Fruit fly (Drosophila melanogaster) Kc167 (cell line): Measurements from ENCODE around the gene Rh7.

Source experiments
- Myc ChIP-seq: fragments of >200 bp; optimal IDR thresholded peaks from 2 replicates; lab custom pipeline; 2017; ENCODE audit warnings: missing external identifiers
- Sin3A ChIP-seq: fragments of >200 bp; optimal IDR thresholded peaks from 2 replicates; lab custom pipeline; 2018; ENCODE audit warnings: missing external identifiers
- h ChIP-seq: fragments of >200 bp; optimal IDR thresholded peaks from 3 replicates; lab custom pipeline; 2018; ENCODE audit warnings: missing external identifiers
- insv ChIP-seq: fragments of >200 bp; optimal IDR thresholded peaks from 3 replicates; lab custom pipeline; 2018; ENCODE audit warnings: missing external identifiers
- psq ChIP-seq: fragments of >200 bp; optimal IDR thresholded peaks from 2 replicates; lab custom pipeline; 2017; ENCODE audit warnings: missing external identifiers
- ttk ChIP-seq: sonication (Bioruptor generic); optimal IDR thresholded peaks from 2 replicates; lab custom pipeline; 2017; ENCODE audit warnings: missing external identifiers

The Rh7 gene

dm6 chr3L:12183967-12184366 is 8.7 kb upstream of the Rh7 start:
- TF ChIP-seq h: no peak
- TF ChIP-seq insv (lab: Kevin White, UChicago): no peak
- no peak for TF ChIP-seq psq (lab: Kevin White, UChicago)
- no peak for TF ChIP-seq Sin3A
- TF ChIP-seq ttk (lab: Kevin White, UChicago): no peak
- no peak for TF ChIP-seq Myc

DNA sequence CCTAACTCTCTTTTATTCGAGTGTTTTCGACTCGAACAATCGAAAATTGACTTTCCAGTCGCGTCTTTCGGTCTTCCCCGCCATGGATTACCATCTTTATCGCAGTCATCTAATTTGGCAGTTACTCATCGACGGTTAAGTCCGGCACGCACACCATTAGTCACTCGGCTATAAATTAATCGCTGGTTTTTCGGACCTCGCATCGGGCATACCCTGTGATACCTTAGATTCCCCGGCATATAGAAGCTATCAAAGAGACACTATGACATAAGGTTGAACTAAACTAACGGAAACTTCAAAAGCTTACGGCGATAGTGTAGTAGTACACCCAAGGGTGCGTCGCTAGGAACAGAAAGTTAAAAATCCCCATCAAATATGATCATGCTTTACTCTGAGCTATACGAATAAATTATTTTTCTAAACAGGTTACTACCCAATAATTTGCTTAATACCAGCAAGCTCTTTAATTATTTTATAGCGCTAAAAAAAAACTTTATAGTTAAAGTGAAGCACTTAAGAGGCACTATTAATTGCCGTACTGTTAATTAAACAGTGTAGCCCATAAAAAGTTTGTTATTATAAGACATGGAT is 3.7 kb upstream of the Rh7 start:
- TF ChIP-seq psq (lab: Kevin White, UChicago): no peak
- TF ChIP-seq Myc: no peak
- no peak for TF ChIP-seq ttk (lab: Kevin White, UChicago)
- TF ChIP-seq Sin3A: no peak
- TF ChIP-seq insv (lab: Kevin White, UChicago): no peak
- no peak for TF ChIP-seq h

dm6 chr3L:12177301-12177700 is 2.0 kb upstream of the Rh7 start, which contains the start of gene CAH2:
Gene CAH2, plus strand, starts transcription at chr3L:12177601.
- TF ChIP-seq ttk (lab: Kevin White, UChicago): no peak
- no peak for TF ChIP-seq insv (lab: Kevin White, UChicago)
- TF ChIP-seq Sin3A: no peak
- no peak for TF ChIP-seq h
- TF ChIP-seq psq (lab: Kevin White, UChicago): no peak
- TF ChIP-seq Myc: no peak

dm6 chr3L:12163693-12164092 is 11.6 kb downstream of the Rh7 start, which contains the start of gene CG9760:
Gene CG9760, minus strand, starts transcription at chr3L:12163735.
- no peak for TF ChIP-seq Sin3A
- TF ChIP-seq Myc: no peak
- TF ChIP-seq insv (lab: Kevin White, UChicago): no peak
- no peak for TF ChIP-seq ttk (lab: Kevin White, UChicago)

DNA sequence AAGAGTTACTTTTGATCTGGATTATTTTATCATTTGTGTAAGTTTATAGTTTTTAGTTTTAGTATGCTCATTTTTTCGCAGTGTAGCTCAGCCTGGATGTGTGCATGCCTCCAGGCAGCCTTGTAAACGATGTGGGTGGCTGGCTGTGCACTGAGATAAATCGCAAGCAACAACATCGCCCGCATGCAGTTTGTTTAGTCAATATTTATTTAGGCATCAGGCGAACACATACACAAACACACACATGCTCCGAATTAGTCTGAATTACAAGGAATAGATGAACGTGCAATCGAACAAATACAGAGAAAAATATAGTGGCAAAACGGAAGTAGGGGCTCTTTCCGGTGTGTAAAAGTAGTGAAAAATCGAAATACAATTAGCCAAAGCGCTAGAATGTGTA is 12.2 kb downstream of the Rh7 start:
- TF ChIP-seq ttk (lab: Kevin White, UChicago) (no peak), h (no peak), Myc (no peak)

DNA sequence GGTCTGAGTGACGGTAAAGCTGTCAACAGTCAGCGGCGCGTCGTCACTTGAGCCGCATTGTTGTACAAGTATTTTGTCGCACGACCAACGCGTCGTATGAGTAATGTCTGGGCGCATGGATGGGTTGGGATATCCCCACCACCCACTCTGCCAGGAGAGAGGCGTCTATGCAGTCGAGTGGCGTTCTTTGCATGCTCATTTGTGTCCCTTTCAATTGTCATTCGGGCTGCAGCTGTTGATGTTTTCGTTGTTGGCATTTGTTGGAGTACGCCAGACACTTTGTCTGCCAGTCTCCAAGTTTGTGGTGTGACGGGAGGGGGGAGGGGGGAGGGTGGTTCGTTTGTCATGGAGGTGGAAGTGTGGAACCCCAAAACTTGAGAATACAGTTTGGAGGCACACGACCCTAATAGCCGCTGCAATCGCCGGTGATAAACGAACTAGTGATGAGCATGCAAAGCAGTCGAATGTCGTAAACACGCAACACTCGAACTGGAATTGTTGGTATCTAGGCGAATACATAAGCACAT is 13.1 kb downstream of the Rh7 start:
- no peak for TF ChIP-seq insv (lab: Kevin White, UChicago)
- TF ChIP-seq h: no peak
- TF ChIP-seq psq (lab: Kevin White, UChicago): no peak
- TF ChIP-seq Myc: no peak
- no peak for TF ChIP-seq Sin3A
- TF ChIP-seq ttk (lab: Kevin White, UChicago): no peak

dm6 chr3L:12149024-12149423 is 26.3 kb downstream of the Rh7 start, which contains the start of gene CG32099:
Gene CG32099, plus strand, starts transcription at chr3L:12149273.
- TF ChIP-seq h (no peak), ttk (lab: Kevin White, UChicago) (no peak), psq (lab: Kevin White, UChicago) (no peak), Myc (no peak), insv (lab: Kevin White, UChicago) (no peak), Sin3A (no peak)

DNA sequence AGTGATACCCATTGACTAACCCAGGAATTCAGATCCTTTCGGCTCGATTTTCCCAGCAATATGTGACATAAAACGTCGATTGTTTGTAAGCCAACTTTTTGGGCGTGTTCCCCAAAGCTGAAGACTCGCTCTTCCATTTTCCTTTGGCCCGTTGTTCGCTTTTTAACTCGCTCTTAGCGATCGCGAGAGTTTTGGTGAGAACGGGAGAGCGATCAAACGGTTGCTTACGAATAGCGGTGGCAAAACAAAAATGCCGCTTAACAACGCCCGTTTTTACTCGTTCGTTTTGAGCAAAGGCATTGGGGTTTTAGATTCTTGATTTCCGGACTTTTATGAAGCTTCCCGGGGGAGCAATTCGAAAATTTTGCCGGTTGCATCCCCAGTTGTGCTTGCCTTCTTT is 28.3 kb downstream of the Rh7 start:
- TF ChIP-seq ttk (lab: Kevin White, UChicago) (no peak), Sin3A (no peak), insv (lab: Kevin White, UChicago) (no peak), h (no peak), Myc (no peak), psq (lab: Kevin White, UChicago) (no peak)

- TF ChIP-seq insv (lab: Kevin White, UChicago) (no peak), h (no peak), Sin3A (no peak), Myc (no peak), ttk (lab: Kevin White, UChicago) (no peak), psq (lab: Kevin White, UChicago) (no peak)
Measured at dm6 chr3L:12145709-12146694, 29.3 kb downstream of the Rh7 start, which contains the start of the genes eIF3l and Nrx-IV. Gene eIF3l, minus strand, starts transcription at chr3L:12146097. Gene Nrx-IV, plus strand, starts transcription at chr3L:12146519.

DNA sequence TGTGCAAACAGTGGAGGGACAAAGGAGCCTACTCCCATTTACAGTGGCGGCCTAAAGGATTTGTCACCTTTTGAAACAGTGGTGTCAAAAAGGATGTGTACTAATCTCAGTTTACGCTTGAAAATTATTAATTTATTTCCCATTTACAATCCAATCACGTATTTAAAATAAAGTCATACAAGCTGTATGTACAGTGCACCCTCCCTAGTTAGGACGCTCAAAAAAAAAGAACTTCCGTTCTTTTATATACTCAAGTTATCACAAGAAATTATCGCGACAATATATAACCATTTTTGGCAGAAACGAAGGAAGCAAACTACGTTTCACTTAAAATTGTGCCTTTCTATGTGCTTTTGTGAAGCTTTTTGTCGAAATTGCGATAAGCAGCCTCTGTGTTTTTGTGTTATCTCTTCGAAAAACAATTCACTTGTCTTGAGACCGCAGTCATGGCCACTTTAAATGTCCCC is 36.0 kb downstream of the Rh7 start:
- TF ChIP-seq Myc (no peak), psq (lab: Kevin White, UChicago) (no peak), Sin3A (no peak), insv (lab: Kevin White, UChicago) (no peak), ttk (lab: Kevin White, UChicago) (no peak), h (no peak)

DNA sequence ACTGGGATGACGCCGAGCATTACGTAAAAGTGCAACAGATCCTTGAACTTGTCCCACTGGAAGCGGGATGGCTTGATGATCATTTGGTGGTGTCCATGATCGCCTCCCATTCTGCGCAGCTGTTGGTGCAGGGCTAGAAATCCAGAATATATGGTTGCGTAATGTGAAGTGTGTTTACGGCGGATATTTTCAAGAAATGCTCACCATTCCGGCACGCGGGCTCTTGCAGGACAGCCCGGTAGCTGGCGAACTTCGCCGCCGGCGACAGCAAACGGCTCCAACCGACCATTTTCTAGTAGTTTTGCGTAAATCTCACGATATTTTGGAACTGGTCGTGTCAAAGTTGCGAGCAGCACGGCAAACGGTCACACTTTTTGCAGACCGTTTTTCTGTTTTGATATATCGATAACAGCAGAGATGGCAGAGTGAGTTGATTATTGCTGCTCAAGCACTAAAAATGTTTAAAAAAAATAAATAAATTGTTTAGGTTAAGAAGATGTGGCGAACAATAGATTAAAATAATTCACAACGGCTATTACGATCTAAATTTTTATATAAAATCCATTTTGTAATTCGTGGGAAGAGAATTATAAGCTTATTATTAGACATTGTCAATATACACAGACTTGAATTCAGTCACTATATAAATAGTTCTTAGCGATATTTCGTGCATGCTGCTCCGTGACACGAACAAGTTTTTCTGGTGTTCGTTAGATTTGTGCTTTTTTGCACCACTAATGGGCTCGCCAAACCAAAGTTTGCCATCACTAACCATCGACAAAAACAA is 37.0 kb downstream of the Rh7 start, which contains the start of the genes ND-SGDH and RhoGAP68F:
Gene ND-SGDH, minus strand, starts transcription at position 472 of the 787 bp plus-strand sequence.
Gene RhoGAP68F, plus strand, starts transcription at position 756 of the 787 bp plus-strand sequence.
- TF ChIP-seq psq (lab: Kevin White, UChicago) (no peak), h (no peak), Sin3A (no peak), ttk (lab: Kevin White, UChicago) (no peak), insv (lab: Kevin White, UChicago) (no peak)
